Worm (Caenorhabditis elegans) whole organism, L4 larva: ENCODE data around the gene bath-37.

Experiments
- F10B5.3 ChIP-seq: sonication (generic microtip); optimal IDR thresholded peaks from 2 replicates; lab custom pipeline; 2016; ENCODE audit warnings: mild to moderate bottlenecking, missing genetic modification characterization, missing compliant biosample characterization
- spr-3 ChIP-seq: fragments of 200-800 bp; sonication (Bioruptor generic); optimal IDR thresholded peaks from 2 replicates; lab custom pipeline; 2018; ENCODE audit warnings: mild to moderate bottlenecking, missing genetic modification characterization, missing compliant biosample characterization

DNA sequence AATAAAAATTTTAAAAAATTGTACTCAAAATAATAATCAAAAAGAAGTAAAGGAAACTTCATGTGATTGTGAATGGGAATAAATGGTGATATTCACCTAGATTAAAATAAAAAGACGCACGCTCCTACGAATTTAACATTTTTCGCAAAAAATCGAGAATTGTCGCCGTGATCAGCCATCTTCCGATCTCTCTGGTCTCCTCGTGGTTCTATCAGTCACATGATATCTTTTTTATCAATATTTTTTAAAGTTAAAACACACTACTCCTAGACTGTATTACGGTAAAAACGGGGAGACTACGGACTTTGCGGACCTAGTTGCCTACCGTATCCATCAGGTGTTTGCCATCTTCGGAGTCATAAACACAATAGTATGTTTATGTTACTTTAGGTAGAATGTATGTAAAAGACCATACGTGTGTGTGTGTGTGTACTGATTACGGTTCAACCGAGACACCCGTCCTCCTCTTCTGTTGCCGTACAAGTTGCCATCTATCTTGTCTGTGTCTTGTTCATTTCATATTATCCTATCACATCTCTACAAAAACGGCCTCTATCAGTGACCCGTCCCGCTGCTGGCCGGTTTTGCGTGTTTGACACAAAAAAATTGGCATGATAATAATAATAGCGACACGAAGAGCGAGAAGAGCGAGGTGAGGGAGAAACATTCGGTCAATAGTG lies 22.0 kb upstream of the bath-37 start, which contains the start of gene T12G3.2:
- no peak for TF ChIP-seq spr-3 (GFP tag; lab: Kevin White, UChicago)
- TF ChIP-seq F10B5.3 (tag; lab: Kevin White, UChicago), result no peak
